Worm (Caenorhabditis elegans): Measurements from ENCODE around the gene spds-1.

ce11 chrII:12809725-12810124 lies 3.0 kb downstream of the spds-1 start:
- no peak for TF ChIP-seq ztf-29 (GFP tag; IDR thresholded peaks at IDR 0.05)
- TF ChIP-seq T22C8.4 (GFP tag; IDR thresholded peaks at IDR 0.05): no peak
- no peak for TF ChIP-seq med-1 (GFP tag; optimal IDR thresholded peaks at IDR 0.05; ENCODE audit: insufficient read depth)
